Fruit fly (Drosophila melanogaster): ENCODE data around the gene CkIIalpha-i3.

Gene CkIIalpha-i3

dm6 chr3L:727190-727589 lies 16.8 kb upstream of the CkIIalpha-i3 start (continued):
- peak; percentile 54 for TF ChIP-seq topi (GFP tag; optimal IDR thresholded peaks at IDR 0.05)
- no peak for TF ChIP-seq achi (GFP tag; optimal IDR thresholded peaks at IDR 0.05)
- peak; percentile 11 for TF ChIP-seq CG34406 (GFP tag; optimal IDR thresholded peaks at IDR 0.05)
- TF ChIP-seq Eip78C (GFP tag): peak; percentile 83
- peak; percentile 28 for TF ChIP-seq Eip75B (GFP tag; optimal IDR thresholded peaks at IDR 0.05)
- no peak for TF ChIP-seq CG9139 (GFP tag; optimal IDR thresholded peaks at IDR 0.05)
- TF ChIP-seq vri (GFP tag; optimal IDR thresholded peaks at IDR 0.05): no peak
- peak; percentile 17; the same call in 1 of the 3 replicates for TF ChIP-seq CG6163 (GFP tag; IDR thresholded peaks at IDR 0.05)
- peak; percentile 57 for TF ChIP-seq Smox (GFP tag; optimal IDR thresholded peaks at IDR 0.05)
- TF ChIP-seq Met (GFP tag; optimal IDR thresholded peaks at IDR 0.05): peak; percentile 60
- TF ChIP-seq CG10631 (GFP tag; optimal IDR thresholded peaks at IDR 0.05): peak; percentile 20
- TF ChIP-seq CG6276 (GFP tag; optimal IDR thresholded peaks at IDR 0.05): no peak
- TF ChIP-seq CG11294 (GFP tag; IDR thresholded peaks at IDR 0.05): no peak
- TF ChIP-seq lz (GFP tag; optimal IDR thresholded peaks at IDR 0.05): peak; percentile 65
- no peak for TF ChIP-seq CG7368 (GFP tag; optimal IDR thresholded peaks at IDR 0.05)
- TF ChIP-seq net (GFP tag; optimal IDR thresholded peaks at IDR 0.05): no peak
- peak; percentile 16 for TF ChIP-seq CG6792 (GFP tag; optimal IDR thresholded peaks at IDR 0.05)
- TF ChIP-seq Sox102F (GFP tag; optimal IDR thresholded peaks at IDR 0.05): peak; percentile 59
- TF ChIP-seq CG3032 (tag; optimal IDR thresholded peaks at IDR 0.05): no peak
- TF ChIP-seq acj6 (GFP tag; optimal IDR thresholded peaks at IDR 0.05): peak; percentile 42
- no peak for TF ChIP-seq CG1621 (tag; optimal IDR thresholded peaks at IDR 0.05)
- TF ChIP-seq CG3919 (GFP tag; optimal IDR thresholded peaks at IDR 0.05): peak; percentile 20
- TF ChIP-seq CG11902 (GFP tag; optimal IDR thresholded peaks at IDR 0.05): peak; percentile 9
- TF ChIP-seq Blimp-1 (GFP tag; optimal IDR thresholded peaks at IDR 0.05): peak; percentile 44
- no peak for TF ChIP-seq fd59A (GFP tag; optimal IDR thresholded peaks at IDR 0.05)
- TF ChIP-seq CG10669 (GFP tag; optimal IDR thresholded peaks at IDR 0.05): no peak
- peak; percentile 61 for TF ChIP-seq Hr39 (GFP tag; optimal IDR thresholded peaks at IDR 0.05)
- TF ChIP-seq CG8319 (GFP tag; optimal IDR thresholded peaks at IDR 0.05): peak; percentile 26
- TF ChIP-seq fkh (GFP tag; optimal IDR thresholded peaks at IDR 0.05): no peak

- TF ChIP-seq vri (GFP tag; optimal IDR thresholded peaks at IDR 0.05) (no peak), Hr4 (GFP tag; optimal IDR thresholded peaks at IDR 0.05) (no peak), esn (GFP tag; optimal IDR thresholded peaks at IDR 0.05) (no peak), Lpt (GFP tag; optimal IDR thresholded peaks at IDR 0.05) (no peak), eg (GFP tag; IDR thresholded peaks at IDR 0.05) (no peak), Eip75B (GFP tag; optimal IDR thresholded peaks at IDR 0.05) (no peak), CG1621 (tag; optimal IDR thresholded peaks at IDR 0.05) (no peak), Met (GFP tag; optimal IDR thresholded peaks at IDR 0.05) (no peak), CG6854 (GFP tag; optimal IDR thresholded peaks at IDR 0.05) (no peak), dac (GFP tag; optimal IDR thresholded peaks at IDR 0.05) (no peak), Eip78C (GFP tag) (no peak), CG10669 (GFP tag; optimal IDR thresholded peaks at IDR 0.05) (no peak), OdsH (GFP tag; optimal IDR thresholded peaks at IDR 0.05) (no peak), CG31627 (GFP tag; optimal IDR thresholded peaks at IDR 0.05) (no peak)
Observed at dm6 chr3L:726486-727180, 16.2 kb upstream of the CkIIalpha-i3 start.

- TF ChIP-seq Hr38 (GFP tag; optimal IDR thresholded peaks at IDR 0.05) (no peak), svp (GFP tag) (peak; percentile 95), eg (GFP tag; IDR thresholded peaks at IDR 0.05) (0 out of 3 replicates have a peak, but pooled peaks have one; percentile 14), achi (GFP tag; optimal IDR thresholded peaks at IDR 0.05) (peak; percentile 76), Ets96B (tag; optimal IDR thresholded peaks at IDR 0.05) (peak; percentile 74), CG7368 (GFP tag; optimal IDR thresholded peaks at IDR 0.05) (peak; percentile 68), cyc (GFP tag; optimal IDR thresholded peaks at IDR 0.05) (peak; percentile 91), CG9139 (GFP tag; optimal IDR thresholded peaks at IDR 0.05) (peak; percentile 28), Sox14 (GFP tag; optimal IDR thresholded peaks at IDR 0.05) (peak; percentile 80), Sox102F (GFP tag; optimal IDR thresholded peaks at IDR 0.05) (peak; percentile 89), acj6 (GFP tag; optimal IDR thresholded peaks at IDR 0.05) (peak; percentile 78), fkh (GFP tag; optimal IDR thresholded peaks at IDR 0.05) (no peak), Eip78C (GFP tag) (peak; percentile 92), Ets21C (GFP tag; optimal IDR thresholded peaks at IDR 0.05) (peak; percentile 84), Eip93F (GFP tag; optimal IDR thresholded peaks at IDR 0.05) (no peak), CG31627 (GFP tag; optimal IDR thresholded peaks at IDR 0.05) (peak; percentile 92), spab (GFP tag; optimal IDR thresholded peaks at IDR 0.05) (peak; percentile 63), CG8319 (GFP tag; optimal IDR thresholded peaks at IDR 0.05) (peak; percentile 61), lz (GFP tag; optimal IDR thresholded peaks at IDR 0.05) (peak; percentile 88), Blimp-1 (GFP tag; optimal IDR thresholded peaks at IDR 0.05) (peak; percentile 64), CG11294 (GFP tag; IDR thresholded peaks at IDR 0.05) (no peak), CG8119 (GFP tag; IDR thresholded peaks at IDR 0.05) (0 out of 3 replicates have a peak, but pooled peaks have one; percentile 21)
Observed at dm6 chr3L:725527-726191, 15.3 kb upstream of the CkIIalpha-i3 start.

Measured in whole organism, prepupa.